Fruit fly (Drosophila melanogaster) whole organism, adult: ENCODE measurements around the gene CG43051.
A peak's percentile ranks its signal among the peaks of the same experiment; 100 is the strongest.

Experiments used
- CG11617 ChIP-seq: fragments of 200-800 bp; sonication (Bioruptor generic); optimal IDR thresholded peaks from 2 replicates; lab custom pipeline; 2017; ENCODE audit warnings: mild to moderate bottlenecking, missing biosample characterization, missing genetic modification reagents, missing genetic modification characterization
- CG1620 ChIP-seq: fragments of 200-800 bp; sonication (Bioruptor generic); optimal IDR thresholded peaks from 2 replicates; lab custom pipeline; 2016; ENCODE audit warnings: missing biosample characterization, missing genetic modification characterization
- CG5204 ChIP-seq: fragments of 200-800 bp; sonication (Bioruptor generic); optimal IDR thresholded peaks from 2 replicates; lab custom pipeline; 2016; ENCODE audit warnings: missing biosample characterization, missing genetic modification characterization
- CG7045 ChIP-seq: fragments of 200-800 bp; sonication (Bioruptor generic); optimal IDR thresholded peaks from 2 replicates; lab custom pipeline; 2017; ENCODE audit warnings: missing biosample characterization, mild to moderate bottlenecking, missing genetic modification characterization
- CG7101 ChIP-seq: fragments of 200-800 bp; sonication (Bioruptor generic); optimal IDR thresholded peaks from 2 replicates; lab custom pipeline; 2018; ENCODE audit warnings: missing biosample characterization, mild to moderate bottlenecking, missing genetic modification characterization, moderate library complexity
- Hr96 ChIP-seq: fragments of 200-800 bp; sonication (Bioruptor generic); optimal IDR thresholded peaks from 2 replicates; lab custom pipeline; 2016; ENCODE audit warnings: missing biosample characterization, missing genetic modification characterization
- cic ChIP-seq: fragments of 200-800 bp; sonication (Bioruptor generic); optimal IDR thresholded peaks from 2 replicates; lab custom pipeline; 2017; ENCODE audit warnings: missing biosample characterization, mild to moderate bottlenecking, missing genetic modification characterization, moderate library complexity
- kay ChIP-seq: fragments of 200-800 bp; sonication (Bioruptor generic); peaks from one replicate; lab custom pipeline; 2016; ENCODE audit warnings: missing biosample characterization, missing genetic modification characterization, borderline replicate concordance
- ovo ChIP-seq: fragments of 200-800 bp; sonication (Bioruptor generic); optimal IDR thresholded peaks from 2 replicates; lab custom pipeline; 2016; ENCODE audit warnings: missing biosample characterization, missing genetic modification characterization
- pad ChIP-seq: fragments of 200-800 bp; sonication (Bioruptor generic); optimal IDR thresholded peaks from 3 replicates; lab custom pipeline; 2017; ENCODE audit warnings: missing biosample characterization, missing genetic modification characterization, mild to moderate bottlenecking, moderate library complexity, missing genetic modification reagents
- tj ChIP-seq: fragments of 200-800 bp; sonication (Bioruptor generic); optimal IDR thresholded peaks from 3 replicates; lab custom pipeline; 2017; ENCODE audit warnings: missing biosample characterization, mild to moderate bottlenecking, missing genetic modification characterization, moderate library complexity

dm6 chr2L:12459191-12459590, 48.5 kb upstream of the CG43051 start:
- TF ChIP-seq CG1620 (GFP tag; lab: Kevin White, UChicago) (no peak), CG7101 (tag; lab: Kevin White, UChicago) (no peak), CG7045 (GFP tag; lab: Kevin White, UChicago) (no peak), ovo (GFP tag; lab: Kevin White, UChicago) (no peak), tj (no peak), CG11617 (GFP tag; lab: Kevin White, UChicago) (no peak), Hr96 (GFP tag; lab: Kevin White, UChicago) (no peak), pad (GFP tag; lab: Kevin White, UChicago) (no peak), kay (GFP tag; lab: Kevin White, UChicago) (peak; percentile 76), CG5204 (no peak), cic (GFP tag; lab: Kevin White, UChicago) (no peak)
